Worm (Caenorhabditis elegans): ENCODE data around the gene Y56A3A.31.

The Y56A3A.31 gene

DNA sequence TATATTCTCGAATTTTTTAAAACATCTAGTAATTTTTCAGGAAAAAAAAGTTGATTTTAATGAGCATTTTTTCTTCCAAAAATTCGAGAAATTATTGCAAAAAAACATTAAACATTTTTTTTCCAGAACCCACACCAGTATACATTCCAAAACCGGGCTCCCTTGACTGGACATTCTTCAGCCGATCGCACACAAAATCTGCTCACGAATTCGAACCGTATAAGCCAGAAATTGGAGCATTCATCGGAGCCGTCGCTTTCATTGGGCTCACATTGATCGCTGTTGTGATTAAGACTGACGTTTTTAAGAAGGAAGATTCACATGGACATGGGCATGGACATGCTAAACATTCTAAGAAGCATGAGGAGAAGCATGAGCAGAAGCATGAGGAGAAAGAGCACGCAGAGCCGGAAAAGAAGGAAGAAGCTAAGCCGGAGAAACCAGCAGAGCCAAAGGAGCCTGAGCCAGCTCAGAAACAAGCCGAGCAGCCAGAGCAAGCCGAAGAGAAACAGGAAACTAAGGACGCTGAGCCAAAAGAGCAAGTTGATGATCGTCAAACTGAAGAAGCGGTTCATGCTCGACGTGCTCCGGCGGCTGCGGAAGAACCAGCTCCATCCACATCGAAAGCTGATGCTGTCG is 17.5 kb downstream of the Y56A3A.31 start:
- no peak for TF ChIP-seq C08G9.2 (tag; optimal IDR thresholded peaks at IDR 0.05)
- TF ChIP-seq pag-3 (tag; optimal IDR thresholded peaks at IDR 0.05; ENCODE audit: borderline replicate concordance) = no peak
- no peak for TF ChIP-seq pqm-1 (tag; optimal IDR thresholded peaks at IDR 0.05)
- no peak for TF ChIP-seq odd-2 (tag; optimal IDR thresholded peaks at IDR 0.05)
- TF ChIP-seq hlh-13 (GFP tag; optimal IDR thresholded peaks at IDR 0.05) = no peak
- TF ChIP-seq nhr-11 (tag; optimal IDR thresholded peaks at IDR 0.05) = no peak
- TF ChIP-seq lin-11 (tag; optimal IDR thresholded peaks at IDR 0.05) = no peak
- TF ChIP-seq Y22D7AL.16 (tag; optimal IDR thresholded peaks at IDR 0.05) = no peak
- TF ChIP-seq ceh-34 (tag; optimal IDR thresholded peaks at IDR 0.05) = no peak
- no peak for TF ChIP-seq ahr-1 (tag; optimal IDR thresholded peaks at IDR 0.05)
- no peak for TF ChIP-seq hlh-8 (tag; optimal IDR thresholded peaks at IDR 0.05)
- no peak for TF ChIP-seq ceh-45 (GFP tag; IDR thresholded peaks at IDR 0.05)
- no peak for TF ChIP-seq fkh-6 (tag; optimal IDR thresholded peaks at IDR 0.05)

DNA sequence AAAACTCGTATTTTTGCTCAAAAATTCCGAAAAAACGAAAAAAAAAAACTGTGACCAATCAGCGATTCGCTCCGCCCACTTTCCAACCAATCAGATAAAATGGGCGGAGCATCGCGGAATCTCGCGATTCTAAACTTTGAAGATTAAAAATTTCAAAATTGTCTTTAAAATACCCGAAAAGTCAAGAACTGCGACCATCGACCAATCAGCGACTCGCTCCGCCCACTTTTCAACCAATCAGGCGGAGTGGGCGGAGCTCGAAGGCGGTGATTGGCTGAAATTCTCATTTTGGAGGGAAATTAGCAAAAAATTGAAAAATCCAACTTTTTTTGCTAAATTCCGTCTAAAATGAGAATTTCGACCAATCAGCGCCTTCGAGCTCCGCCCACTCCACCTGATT is 21.5 kb downstream of the Y56A3A.31 start:
- TF ChIP-seq zip-5 (tag; optimal IDR thresholded peaks at IDR 0.05) (no peak), eyg-1 (tag; optimal IDR thresholded peaks at IDR 0.05) (no peak), nfya-1 (tag; optimal IDR thresholded peaks at IDR 0.05) (peak; percentile 55), ceh-45 (GFP tag; IDR thresholded peaks at IDR 0.05) (no peak), K09A11.1 (tag; optimal IDR thresholded peaks at IDR 0.05; ENCODE audit: insufficient read depth) (no peak), odd-2 (tag; optimal IDR thresholded peaks at IDR 0.05) (no peak), pag-3 (tag; optimal IDR thresholded peaks at IDR 0.05; ENCODE audit: borderline replicate concordance) (no peak), hlh-13 (GFP tag; optimal IDR thresholded peaks at IDR 0.05) (no peak), fax-1 (tag; optimal IDR thresholded peaks at IDR 0.05) (no peak)

DNA sequence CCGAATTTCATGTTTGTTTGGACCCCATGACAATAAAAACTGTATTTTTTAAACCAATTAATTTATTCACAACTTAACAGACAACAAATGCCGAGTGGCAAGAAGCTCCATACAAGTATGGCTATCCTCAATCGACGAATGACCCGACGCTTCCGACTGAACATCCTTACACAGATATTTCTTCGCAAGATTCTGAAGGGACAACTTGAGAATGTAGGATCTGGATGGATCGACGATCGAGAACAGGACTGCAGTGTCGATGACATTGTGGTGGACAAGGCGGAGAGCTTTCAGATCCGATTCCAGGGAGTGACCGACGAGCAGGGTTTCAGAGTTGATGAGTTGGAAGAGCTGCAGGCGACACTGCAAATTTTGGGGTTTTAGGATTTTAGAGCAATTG is 25.3 kb downstream of the Y56A3A.31 start:
- no peak for TF ChIP-seq C08G9.2 (tag; optimal IDR thresholded peaks at IDR 0.05)
- no peak for TF ChIP-seq ceh-30 (tag; optimal IDR thresholded peaks at IDR 0.05)
- TF ChIP-seq fkh-6 (tag; optimal IDR thresholded peaks at IDR 0.05) = no peak
- TF ChIP-seq zip-5 (tag; optimal IDR thresholded peaks at IDR 0.05) = no peak
- no peak for TF ChIP-seq ets-4 (tag; optimal IDR thresholded peaks at IDR 0.05)
- TF ChIP-seq pag-3 (tag; optimal IDR thresholded peaks at IDR 0.05; ENCODE audit: borderline replicate concordance) = no peak
- TF ChIP-seq ref-2 (tag; optimal IDR thresholded peaks at IDR 0.05) = no peak
- TF ChIP-seq ceh-19 (GFP tag; optimal IDR thresholded peaks at IDR 0.05) = no peak

DNA sequence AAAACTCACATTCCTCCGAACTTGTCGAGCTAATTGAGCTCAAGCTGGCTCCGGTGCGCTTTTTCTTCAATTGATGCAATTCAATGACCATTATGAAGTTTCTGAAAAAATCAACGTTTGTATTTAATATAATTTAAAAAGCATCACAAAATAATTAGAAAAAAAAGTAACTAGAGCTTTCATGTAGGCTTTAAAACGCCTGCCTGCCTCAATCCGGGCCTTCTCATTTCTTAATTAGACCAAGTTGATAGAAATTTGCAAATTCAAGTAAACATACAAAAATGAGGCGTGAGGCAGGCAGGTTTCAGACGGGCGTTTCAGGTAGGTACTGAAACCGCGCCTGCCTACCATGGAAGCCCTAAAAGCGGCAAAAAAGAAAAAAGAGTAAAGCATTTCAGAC is 28.6 kb downstream of the Y56A3A.31 start, which contains the start of gene Y56A3A.33:
Gene Y56A3A.33 (minus strand): TSS at position 101 of the 400 bp plus-strand sequence.
- TF ChIP-seq pax-1 (tag; optimal IDR thresholded peaks at IDR 0.05) = no peak
- no peak for TF ChIP-seq odd-2 (tag; optimal IDR thresholded peaks at IDR 0.05)
- TF ChIP-seq gmeb-2 (tag; optimal IDR thresholded peaks at IDR 0.05) = no peak
- no peak for TF ChIP-seq ceh-45 (GFP tag; IDR thresholded peaks at IDR 0.05)
- no peak for TF ChIP-seq ceh-22 (tag; optimal IDR thresholded peaks at IDR 0.05)
- no peak for TF ChIP-seq tbx-2 (tag; optimal IDR thresholded peaks at IDR 0.05)
- TF ChIP-seq T23F11.4 (GFP tag; optimal IDR thresholded peaks at IDR 0.05) = no peak
- TF ChIP-seq ref-2 (tag; optimal IDR thresholded peaks at IDR 0.05) = no peak
- TF ChIP-seq pag-3 (tag; optimal IDR thresholded peaks at IDR 0.05; ENCODE audit: borderline replicate concordance) = no peak
- TF ChIP-seq ztf-16 (tag; optimal IDR thresholded peaks at IDR 0.05) = no peak
- TF ChIP-seq che-1 (tag; optimal IDR thresholded peaks at IDR 0.05) = no peak
- TF ChIP-seq ceh-6 (GFP tag; optimal IDR thresholded peaks at IDR 0.05) = no peak
- TF ChIP-seq nfya-1 (tag; optimal IDR thresholded peaks at IDR 0.05) = no peak
- TF ChIP-seq lin-11 (tag; optimal IDR thresholded peaks at IDR 0.05) = no peak
- TF ChIP-seq fkh-10 (GFP tag; optimal IDR thresholded peaks at IDR 0.05) = no peak
- TF ChIP-seq ets-4 (tag; optimal IDR thresholded peaks at IDR 0.05) = no peak
- TF ChIP-seq pqm-1 (tag; optimal IDR thresholded peaks at IDR 0.05) = no peak
- no peak for TF ChIP-seq ceh-19 (GFP tag; optimal IDR thresholded peaks at IDR 0.05)
- no peak for TF ChIP-seq hlh-8 (tag; optimal IDR thresholded peaks at IDR 0.05)

DNA sequence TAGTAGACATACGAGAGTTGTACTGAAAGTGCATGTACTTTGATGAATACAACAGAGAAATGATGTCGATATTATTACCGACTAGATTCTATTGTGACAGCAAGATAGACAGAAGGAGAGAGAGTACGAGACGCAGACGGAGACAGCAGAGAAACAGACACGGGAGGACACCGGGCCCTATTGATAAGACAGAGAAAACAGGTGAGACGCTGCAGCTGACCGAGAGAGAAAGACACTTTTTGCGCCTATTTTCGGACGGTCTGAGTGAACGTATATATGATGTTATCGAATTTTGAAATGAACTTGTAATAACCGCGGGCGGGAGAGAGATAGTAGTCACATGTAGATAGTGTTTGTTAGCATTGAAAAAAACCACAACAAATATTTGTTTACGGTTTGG is 29.0 kb downstream of the Y56A3A.31 start:
- TF ChIP-seq mec-3 (tag; optimal IDR thresholded peaks at IDR 0.05; ENCODE audit: borderline replicate concordance) (no peak), dve-1 (tag; optimal IDR thresholded peaks at IDR 0.05) (no peak), dmd-4 (tag; optimal IDR thresholded peaks at IDR 0.05; ENCODE audit: borderline replicate concordance) (no peak), ceh-24 (tag; optimal IDR thresholded peaks at IDR 0.05) (no peak), gmeb-2 (tag; optimal IDR thresholded peaks at IDR 0.05) (no peak), nfya-1 (tag; optimal IDR thresholded peaks at IDR 0.05) (peak; percentile 41), hlh-30 (tag; optimal IDR thresholded peaks at IDR 0.05; ENCODE audit: insufficient read depth) (peak; percentile 12), ceh-22 (tag; optimal IDR thresholded peaks at IDR 0.05) (no peak), hlh-6 (tag; optimal IDR thresholded peaks at IDR 0.05) (no peak), ets-4 (tag; optimal IDR thresholded peaks at IDR 0.05) (no peak), ahr-1 (tag; optimal IDR thresholded peaks at IDR 0.05) (no peak), fax-1 (tag; optimal IDR thresholded peaks at IDR 0.05) (no peak), elt-2 (tag; optimal IDR thresholded peaks at IDR 0.05) (peak; percentile 62), K02D7.2 (tag; optimal IDR thresholded peaks at IDR 0.05) (no peak), ceh-30 (tag; optimal IDR thresholded peaks at IDR 0.05) (no peak)

Data from whole organism, late embryonic.